Worm (Caenorhabditis elegans): ENCODE results near the gene F54D5.5.

- TF ChIP-seq mep-1 (tag; optimal IDR thresholded peaks at IDR 0.05): no peak
- no peak for TF ChIP-seq nhr-28 (tag; optimal IDR thresholded peaks at IDR 0.05)
- no peak for TF ChIP-seq nhr-11 (tag; optimal IDR thresholded peaks at IDR 0.05)
- TF ChIP-seq nhr-47 (tag; optimal IDR thresholded peaks at IDR 0.05): no peak
- TF ChIP-seq ceh-88 (GFP tag; IDR thresholded peaks at IDR 0.05): no peak
- no peak for TF ChIP-seq nhr-237 (tag; optimal IDR thresholded peaks at IDR 0.05)
- no peak for TF ChIP-seq efl-1 (optimal IDR thresholded peaks at IDR 0.05)
- TF ChIP-seq efl-1 (GFP tag; optimal IDR thresholded peaks at IDR 0.05 in 1 of 2): no peak
- TF ChIP-seq ceh-63 (GFP tag; optimal IDR thresholded peaks at IDR 0.05): no peak
- no peak for TF ChIP-seq fkh-10 (GFP tag; optimal IDR thresholded peaks at IDR 0.05)
- TF ChIP-seq pqm-1 (tag; optimal IDR thresholded peaks at IDR 0.05): no peak
- TF ChIP-seq jun-1 (tag; optimal IDR thresholded peaks at IDR 0.05): no peak
Measured at ce11 chrII:11569213-11569868, 2.5 kb upstream of the F54D5.5 start, which contains the start of the genes F54D5.23 and F54D5.4.

Data from whole organism, L1 larva.